Fruit fly (Drosophila melanogaster) whole organism, embryonic: ENCODE data around the gene Desat1.

Experiments
- Asciz ChIP-seq: fragments of 200-800 bp; sonication (Bioruptor generic); optimal IDR thresholded peaks from 2 replicates; lab custom pipeline; 2017; ENCODE audit warnings: missing biosample characterization, mild to moderate bottlenecking, missing genetic modification characterization, missing genetic modification reagents
- Awh ChIP-seq: fragments of 200-800 bp; sonication (Bioruptor generic); IDR thresholded peaks from 2 replicates; pipeline ENCODE4, ENCODE4 v1.3.6; 2022; ENCODE audit warnings: missing biosample characterization, missing genetic modification characterization
- Bteb2 ChIP-seq: fragments of 200-800 bp; sonication (Bioruptor generic); optimal IDR thresholded peaks from 2 replicates; lab custom pipeline; 2016; ENCODE audit warnings: missing biosample characterization, missing genetic modification characterization
- CG12219 ChIP-seq: fragments of 200-800 bp; sonication (Bioruptor generic); optimal IDR thresholded peaks from 3 replicates; lab custom pipeline; 2018; ENCODE audit warnings: missing biosample characterization, mild to moderate bottlenecking, missing genetic modification characterization
- CG13624 ChIP-seq: fragments of 200-800 bp; sonication (Bioruptor generic); optimal IDR thresholded peaks from 2 replicates; lab custom pipeline; 2016; ENCODE audit warnings: missing biosample characterization, missing genetic modification characterization
- CG14050 ChIP-seq: fragments of 200-800 bp; sonication (Bioruptor generic); IDR thresholded peaks from 3 replicates; pipeline ENCODE4 v1.3.6; 2022; ENCODE audit warnings: missing biosample characterization, missing genetic modification characterization
- CG17328 ChIP-seq: fragments of 200-800 bp; sonication (Bioruptor generic); IDR thresholded peaks from 2 replicates; pipeline ENCODE4 v1.3.6; 2022; ENCODE audit warnings: missing biosample characterization, missing genetic modification characterization
- CG2129 ChIP-seq: fragments of 200-800 bp; sonication (Bioruptor generic); IDR thresholded peaks from 2 replicates; pipeline ENCODE4 v1.3.6; 2022; ENCODE audit warnings: missing biosample characterization, missing genetic modification characterization; ENCODE audit not compliant: partially characterized antibody
- CG34376 ChIP-seq: fragments of 200-800 bp; sonication (Bioruptor generic); optimal IDR thresholded peaks from 2 replicates; lab custom pipeline; 2018; ENCODE audit warnings: missing biosample characterization, mild to moderate bottlenecking, missing genetic modification characterization
- CG3847 ChIP-seq: fragments of 200-800 bp; sonication (Bioruptor generic); IDR thresholded peaks from 2 replicates; pipeline ENCODE4 v1.3.6; 2022; ENCODE audit warnings: missing biosample characterization, missing genetic modification characterization
- CG3995 ChIP-seq: fragments of 200-800 bp; sonication (Bioruptor generic); optimal IDR thresholded peaks from 3 replicates; lab custom pipeline; 2016; ENCODE audit warnings: missing biosample characterization, missing genetic modification characterization
- CG4617 ChIP-seq: fragments of 200-800 bp; sonication (Bioruptor generic); optimal IDR thresholded peaks from 3 replicates; lab custom pipeline; 2016; ENCODE audit warnings: missing biosample characterization, missing genetic modification characterization, borderline replicate concordance
- CG6175 ChIP-seq: fragments of 200-800 bp; sonication (Bioruptor generic); IDR thresholded peaks from 3 replicates; pipeline ENCODE4 v1.3.6; 2022; ENCODE audit warnings: missing biosample characterization, missing genetic modification characterization
- CG6689 ChIP-seq: fragments of 200-800 bp; sonication (Bioruptor generic); IDR thresholded peaks from 2 replicates; pipeline ENCODE4 v1.3.6; 2022; ENCODE audit warnings: missing biosample characterization, missing genetic modification characterization
- CG6813 ChIP-seq: fragments of 200-800 bp; sonication (Bioruptor generic); optimal IDR thresholded peaks from 2 replicates; lab custom pipeline; 2017; ENCODE audit warnings: missing biosample characterization, missing genetic modification characterization, mild to moderate bottlenecking, moderate library complexity, missing genetic modification reagents
- CG8281 ChIP-seq: fragments of 200-800 bp; sonication (Bioruptor generic); optimal IDR thresholded peaks from 2 replicates; lab custom pipeline; 2018; ENCODE audit warnings: missing biosample characterization, mild to moderate bottlenecking, missing genetic modification characterization, moderate library complexity
- Dll ChIP-seq: fragments of 200-800 bp; sonication (Bioruptor generic); IDR thresholded peaks from 4 replicates; pipeline ENCODE4 v1.3.6; 2022; ENCODE audit warnings: missing biosample characterization, missing genetic modification characterization; ENCODE audit not compliant: partially characterized antibody
- E2f1 ChIP-seq: fragments of 200-800 bp; sonication (Bioruptor generic); IDR thresholded peaks from 2 replicates; pipeline ENCODE4 v1.3.6; 2022; ENCODE audit warnings: missing biosample characterization, missing genetic modification characterization
- Ets65A ChIP-seq: fragments of 200-800 bp; sonication (Bioruptor generic); peaks from one replicate; lab custom pipeline; 2016; ENCODE audit warnings: missing biosample characterization, missing genetic modification characterization
- H2.0 ChIP-seq: fragments of 200-800 bp; sonication (Bioruptor generic); IDR thresholded peaks from 2 replicates; pipeline ENCODE4 v1.3.6; 2022; ENCODE audit warnings: missing biosample characterization, missing genetic modification characterization
- HLHmδ ChIP-seq: fragments of 200-800 bp; sonication (Bioruptor generic); optimal IDR thresholded peaks from 2 replicates; lab custom pipeline; 2018; ENCODE audit warnings: missing biosample characterization, mild to moderate bottlenecking, missing genetic modification characterization, moderate library complexity
- Lim3 ChIP-seq: fragments of 200-800 bp; sonication (Bioruptor generic); IDR thresholded peaks from 2 replicates; pipeline ENCODE4 v1.3.6; 2022; ENCODE audit warnings: missing biosample characterization, missing genetic modification characterization
- MBD-R2 ChIP-seq: fragments of 200-800 bp; sonication (Bioruptor generic); IDR thresholded peaks from 2 replicates; pipeline ENCODE4 v1.3.6; 2022; ENCODE audit warnings: missing biosample characterization, missing genetic modification characterization
- Poxn ChIP-seq: fragments of 200-800 bp; sonication (Bioruptor generic); IDR thresholded peaks from 2 replicates; pipeline ENCODE4 v1.3.6; 2022; ENCODE audit warnings: missing biosample characterization, missing genetic modification characterization
- Ravus ChIP-seq: fragments of 200-800 bp; sonication (Bioruptor generic); IDR thresholded peaks from 2 replicates; pipeline ENCODE4 v1.3.6; 2022; ENCODE audit warnings: missing biosample characterization, missing genetic modification characterization
- Spps ChIP-seq: fragments of 200-800 bp; sonication (Bioruptor generic); optimal IDR thresholded peaks from 2 replicates; lab custom pipeline; 2018; ENCODE audit warnings: missing biosample characterization, mild to moderate bottlenecking, missing genetic modification characterization
- Trl ChIP-seq, 3 experiments: fragments of >200 bp in 2 of 3; fragments of 200-800 bp in 1 of 3; sonication (Bioruptor generic) in 1 of 3; optimal IDR thresholded peaks; 2 replicates in 1 of 3; 3 replicates in 2 of 3; lab custom pipeline; 2016 to 2017; ENCODE audit warnings: missing biosample characterization in 1 of 3, missing genetic modification characterization in 1 of 3
- bbx ChIP-seq: fragments of 200-800 bp; sonication (Bioruptor generic); IDR thresholded peaks from 2 replicates; pipeline ENCODE4 v1.3.6; 2022; ENCODE audit warnings: missing biosample characterization, missing genetic modification characterization; ENCODE audit not compliant: partially characterized antibody
- crp ChIP-seq, 2 experiments: fragments of 200-800 bp; sonication (Bioruptor generic); optimal IDR thresholded peaks; 2 replicates in 1 of 2; 3 replicates in 1 of 2; lab custom pipeline; 2017; ENCODE audit warnings: missing biosample characterization in 2 of 2, missing genetic modification characterization in 2 of 2, mild to moderate bottlenecking in 1 of 2, moderate library complexity in 1 of 2
- disco-r ChIP-seq: fragments of 200-800 bp; sonication (Bioruptor generic); optimal IDR thresholded peaks from 2 replicates; lab custom pipeline; 2016; ENCODE audit warnings: missing biosample characterization, missing genetic modification characterization
- exex ChIP-seq: fragments of 200-800 bp; sonication (Bioruptor generic); optimal IDR thresholded peaks from 4 replicates; lab custom pipeline; 2018; ENCODE audit warnings: missing biosample characterization, mild to moderate bottlenecking, missing genetic modification characterization, moderate library complexity
- fru ChIP-seq: fragments of >200 bp; optimal IDR thresholded peaks from 2 replicates; lab custom pipeline; 2017
- grau ChIP-seq: fragments of 200-800 bp; optimal IDR thresholded peaks from 3 replicates; lab custom pipeline; 2019; ENCODE audit warnings: missing biosample characterization, mild to moderate bottlenecking, missing genetic modification characterization, moderate library complexity
- her ChIP-seq: fragments of 200-800 bp; sonication (Bioruptor generic); optimal IDR thresholded peaks from 2 replicates; lab custom pipeline; 2016; ENCODE audit warnings: missing biosample characterization, missing genetic modification characterization
- hkb ChIP-seq, 2 experiments: fragments of 200-800 bp in 1 of 2; fragments of >200 bp in 1 of 2; sonication (Bioruptor generic) in 1 of 2; IDR thresholded peaks in 1 of 2; optimal IDR thresholded peaks in 1 of 2; 2 replicates each; pipeline versions ENCODE4 v1.3.6 to Lab custom; 2017 to 2022; ENCODE audit warnings: missing biosample characterization in 1 of 2, missing genetic modification characterization in 1 of 2
- jigr1 ChIP-seq: fragments of 200-800 bp; sonication (Bioruptor generic); IDR thresholded peaks from 3 replicates; pipeline ENCODE4 v1.3.6; 2022; ENCODE audit warnings: missing biosample characterization, missing genetic modification characterization
- lbe ChIP-seq: fragments of 200-800 bp; sonication (Bioruptor generic); optimal IDR thresholded peaks from 2 replicates; lab custom pipeline; 2016; ENCODE audit warnings: missing biosample characterization, mild to moderate bottlenecking, missing genetic modification characterization
- lilli ChIP-seq: fragments of 200-800 bp; sonication (Bioruptor generic); optimal IDR thresholded peaks from 3 replicates; lab custom pipeline; 2016; ENCODE audit warnings: missing biosample characterization, missing genetic modification characterization
- maf-S ChIP-seq: fragments of 200-800 bp; sonication (Bioruptor generic); optimal IDR thresholded peaks from 2 replicates; lab custom pipeline; 2016; ENCODE audit warnings: missing biosample characterization, missing genetic modification characterization
- salm ChIP-seq: fragments of 200-800 bp; sonication (Bioruptor generic); optimal IDR thresholded peaks from 2 replicates; lab custom pipeline; 2018; ENCODE audit warnings: missing biosample characterization, mild to moderate bottlenecking, missing genetic modification characterization
- sens ChIP-seq: fragments of 200-800 bp; sonication (Bioruptor generic); peaks from one replicate; lab custom pipeline; 2016; ENCODE audit warnings: missing biosample characterization, missing genetic modification characterization
- seq ChIP-seq: fragments of 200-800 bp; sonication (Bioruptor generic); IDR thresholded peaks from 2 replicates; pipeline ENCODE4 v1.3.6; 2022; ENCODE audit warnings: missing biosample characterization, missing genetic modification characterization
- sna ChIP-seq: fragments of 200-800 bp; sonication (Bioruptor generic); IDR thresholded peaks from 2 replicates; pipeline ENCODE4 v1.3.6; 2022; ENCODE audit warnings: missing biosample characterization, missing genetic modification characterization; ENCODE audit not compliant: partially characterized antibody
- ssp ChIP-seq: fragments of 200-800 bp; sonication (Bioruptor generic); IDR thresholded peaks from 2 replicates; pipeline ENCODE4 v1.3.6; 2022; ENCODE audit warnings: missing biosample characterization, missing genetic modification characterization
- sug ChIP-seq: fragments of 200-800 bp; optimal IDR thresholded peaks from 2 replicates; lab custom pipeline; 2019; ENCODE audit warnings: missing biosample characterization, mild to moderate bottlenecking, missing genetic modification characterization, moderate library complexity
- tap ChIP-seq: fragments of 200-800 bp; optimal IDR thresholded peaks from 3 replicates; lab custom pipeline; 2019; ENCODE audit warnings: missing biosample characterization, mild to moderate bottlenecking, missing genetic modification characterization, moderate library complexity
- tin ChIP-seq: fragments of 200-800 bp; sonication (Bioruptor generic); optimal IDR thresholded peaks from 3 replicates; lab custom pipeline; 2016; ENCODE audit warnings: missing biosample characterization, missing genetic modification characterization
- trem ChIP-seq: fragments of 200-800 bp; optimal IDR thresholded peaks from 3 replicates; lab custom pipeline; 2019; ENCODE audit warnings: missing biosample characterization, mild to moderate bottlenecking, missing genetic modification characterization, moderate library complexity
- vvl ChIP-seq: fragments of 200-800 bp; sonication (Bioruptor generic); IDR thresholded peaks from 2 replicates; pipeline ENCODE4 v1.3.6; 2022; ENCODE audit warnings: missing biosample characterization, missing genetic modification characterization
- zfh1 ChIP-seq: fragments of 200-800 bp; sonication (Bioruptor generic); IDR thresholded peaks from 3 replicates; pipeline ENCODE4 v1.3.6; 2022; ENCODE audit warnings: missing biosample characterization, missing genetic modification characterization

The Desat1 gene

dm6 chr3R:12439401-12440143 is at the start of gene Desat1 (continued):
- no peak for TF ChIP-seq disco-r (GFP tag; lab: Kevin White, UChicago)
- peak; percentile 82 for TF ChIP-seq exex (tag; lab: Kevin White, UChicago)
- TF ChIP-seq CG6175 (GFP tag; lab: Robert Waterston, UW) = no peak
- TF ChIP-seq sug (tag; lab: Kevin White, UChicago) = peak; percentile 22
- TF ChIP-seq CG14050 = no peak
- TF ChIP-seq tap (tag; lab: Kevin White, UChicago) = no peak
- no peak for TF ChIP-seq CG6813
- TF ChIP-seq tin (GFP tag; lab: Kevin White, UChicago) = no peak
- TF ChIP-seq CG8281 = no peak
- no peak for TF ChIP-seq lilli
- TF ChIP-seq Trl (optimal IDR thresholded peaks at IDR 0.05; lab: Kevin White, UChicago) = no peak
- no peak for TF ChIP-seq Trl (GFP tag; optimal IDR thresholded peaks at IDR 0.05; lab: Kevin White, UChicago)
- no peak for TF ChIP-seq CG17328 (GFP tag; lab: Robert Waterston, UW)
- TF ChIP-seq fru = no peak
- no peak for TF ChIP-seq CG12219 (GFP tag; lab: Kevin White, UChicago)
- no peak for TF ChIP-seq Spps (tag; lab: Kevin White, UChicago)
- no peak for TF ChIP-seq CG6689 (GFP tag; lab: Robert Waterston, UW)
- peak; percentile 69 for TF ChIP-seq sens (GFP tag; lab: Kevin White, UChicago)
- peak; percentile 96 for TF ChIP-seq bbx
- TF ChIP-seq CG13624 (GFP tag; lab: Kevin White, UChicago) = peak; percentile 29
- TF ChIP-seq Dll (GFP tag; lab: Robert Waterston, UW) = peak; percentile 93
- no peak for TF ChIP-seq jigr1 (GFP tag; lab: Robert Waterston, UW)
- no peak for TF ChIP-seq CG3847 (GFP tag; lab: Robert Waterston, UW)
- no peak for TF ChIP-seq E2f1 (GFP tag; lab: Robert Waterston, UW)
- no peak for TF ChIP-seq salm (tag; lab: Kevin White, UChicago)
- TF ChIP-seq sna (GFP tag; lab: Robert Waterston, UW) = peak; percentile 93
- no peak for TF ChIP-seq maf-S (GFP tag; lab: Kevin White, UChicago)
- TF ChIP-seq vvl (GFP tag; lab: Robert Waterston, UW) = no peak
- peak; percentile 54 for TF ChIP-seq MBD-R2 (GFP tag; lab: Robert Waterston, UW)
- no peak for TF ChIP-seq ssp
- peak; percentile 74 for TF ChIP-seq CG34376 (GFP tag; lab: Kevin White, UChicago)
- peak; percentile 19 for TF ChIP-seq CG3995 (GFP tag; lab: Kevin White, UChicago)
- no peak for TF ChIP-seq hkb (optimal IDR thresholded peaks at IDR 0.05; lab: Kevin White, UChicago)
- no peak for TF ChIP-seq hkb (GFP tag; IDR thresholded peaks at IDR 0.05; lab: Robert Waterston, UW)
- no peak for TF ChIP-seq Poxn (GFP tag; lab: Robert Waterston, UW)
- no peak for TF ChIP-seq Awh (GFP tag; lab: Robert Waterston, UW)
- peak; percentile 50 for TF ChIP-seq lbe (GFP tag; lab: Kevin White, UChicago)
- TF ChIP-seq Ravus (GFP tag; lab: Robert Waterston, UW) = no peak
- TF ChIP-seq HLHmδ (GFP tag; lab: Kevin White, UChicago) = no peak
- TF ChIP-seq her (GFP tag; lab: Kevin White, UChicago) = no peak
- no peak for TF ChIP-seq seq (GFP tag; lab: Robert Waterston, UW)
- TF ChIP-seq CG2129 = peak; percentile 72
- no peak for TF ChIP-seq Asciz (GFP tag; lab: Kevin White, UChicago)
- no peak for TF ChIP-seq H2.0 (GFP tag; lab: Robert Waterston, UW)
- TF ChIP-seq grau = peak; percentile 16
- TF ChIP-seq Lim3 = no peak
- TF ChIP-seq CG4617 = peak; percentile 49
- no peak for TF ChIP-seq Bteb2 (GFP tag; lab: Kevin White, UChicago)
- TF ChIP-seq trem (tag; lab: Kevin White, UChicago) = peak; percentile 79
- TF ChIP-seq zfh1 (GFP tag; lab: Robert Waterston, UW) = no peak
- no peak for TF ChIP-seq crp (GFP tag; optimal IDR thresholded peaks at IDR 0.05; lab: Kevin White, UChicago)
- TF ChIP-seq Ets65A = no peak
